Worm (Caenorhabditis elegans): ENCODE results near the gene cht-3.

cht-3 gene

DNA sequence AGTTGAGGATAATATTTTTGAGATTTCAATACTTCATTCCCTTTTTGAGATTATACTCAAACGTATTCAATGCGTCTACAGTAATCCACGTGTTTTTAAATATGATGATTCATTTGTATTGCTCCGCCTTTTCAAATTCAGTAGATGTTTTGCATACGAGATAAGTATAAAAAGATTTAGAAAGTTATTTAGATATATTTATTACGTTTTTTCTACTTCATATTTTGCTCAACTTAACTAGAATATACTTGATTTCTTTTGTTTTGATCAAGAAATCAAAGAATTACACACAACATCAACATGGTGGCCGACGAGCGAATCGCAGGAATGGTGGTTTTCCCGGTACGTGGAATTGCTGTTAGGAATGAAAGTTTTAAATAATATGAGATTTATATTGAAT, 54.3 kb downstream of the cht-3 start, which contains the start of gene srx-50:
TSS of gene srx-50 (plus strand) at position 301 of the 400 bp plus-strand sequence.
- TF ChIP-seq rbr-2 (tag; optimal IDR thresholded peaks at IDR 0.05) (no peak), unc-62 (GFP tag; optimal IDR thresholded peaks at IDR 0.05 in 1 of 2) (no peak), unc-62 (tag; optimal IDR thresholded peaks at IDR 0.05) (no peak), zfp-2 (tag; optimal IDR thresholded peaks at IDR 0.05) (no peak), lsy-2 (tag; optimal IDR thresholded peaks at IDR 0.05) (no peak), ceh-62 (tag; optimal IDR thresholded peaks at IDR 0.05) (no peak), F49E8.2 (tag; optimal IDR thresholded peaks at IDR 0.05; ENCODE audit: borderline replicate concordance) (no peak), tag-97 (GFP tag; IDR thresholded peaks at IDR 0.05) (no peak)
